Fruit fly (Drosophila melanogaster) whole organism, pupa: ENCODE results near the gene Vha13.

ENCODE experiments used
- CG10348 ChIP-seq: fragments of 200-800 bp; sonication (Bioruptor generic); IDR thresholded peaks from 2 replicates; pipeline ENCODE4 v1.3.6; 2022; ENCODE audit warnings: missing biosample characterization, missing genetic modification characterization
- CG12605 ChIP-seq: fragments of 200-800 bp; sonication (Bioruptor generic); IDR thresholded peaks from 2 replicates; pipeline ENCODE4 v1.3.6; 2022; ENCODE audit warnings: missing biosample characterization, missing genetic modification characterization
- CG13204 ChIP-seq: fragments of 200-800 bp; sonication (Bioruptor generic); optimal IDR thresholded peaks from 2 replicates; lab custom pipeline; 2018; ENCODE audit warnings: missing biosample characterization, mild to moderate bottlenecking, missing genetic modification characterization, moderate library complexity
- CG14655 ChIP-seq: fragments of 200-800 bp; sonication (Bioruptor generic); optimal IDR thresholded peaks from 3 replicates; lab custom pipeline; 2017; ENCODE audit warnings: mild to moderate bottlenecking, missing biosample characterization, missing genetic modification reagents, missing genetic modification characterization
- CG15710 ChIP-seq: fragments of 200-800 bp; sonication (Bioruptor generic); optimal IDR thresholded peaks from 2 replicates; lab custom pipeline; 2018; ENCODE audit warnings: missing biosample characterization, mild to moderate bottlenecking, missing genetic modification characterization, moderate library complexity
- CG17806 ChIP-seq: fragments of 200-800 bp; sonication (Bioruptor generic); optimal IDR thresholded peaks from 2 replicates; lab custom pipeline; 2018; ENCODE audit warnings: missing biosample characterization, mild to moderate bottlenecking, missing genetic modification characterization, moderate library complexity
- CG32121 ChIP-seq: fragments of 200-800 bp; sonication (Bioruptor generic); IDR thresholded peaks from 2 replicates; pipeline ENCODE4 v1.3.6; 2022; ENCODE audit warnings: missing biosample characterization, missing genetic modification characterization
- CG34367 ChIP-seq: fragments of 200-800 bp; sonication (Bioruptor generic); optimal IDR thresholded peaks from 2 replicates; lab custom pipeline; 2018; ENCODE audit warnings: missing biosample characterization, mild to moderate bottlenecking, missing genetic modification characterization
- CG4496 ChIP-seq: fragments of 200-800 bp; sonication (Bioruptor generic); IDR thresholded peaks from 3 replicates; pipeline ENCODE4 v1.3.6; 2022; ENCODE audit warnings: missing biosample characterization, missing genetic modification characterization
- CG8159 ChIP-seq: fragments of 200-800 bp; sonication (Bioruptor generic); optimal IDR thresholded peaks from 3 replicates; lab custom pipeline; 2018; ENCODE audit warnings: missing biosample characterization, mild to moderate bottlenecking, missing genetic modification characterization, moderate library complexity
- CG8301 ChIP-seq: fragments of 200-800 bp; sonication (Bioruptor generic); optimal IDR thresholded peaks from 2 replicates; lab custom pipeline; 2018; ENCODE audit warnings: missing biosample characterization, mild to moderate bottlenecking, missing genetic modification characterization
- CG9948 ChIP-seq: fragments of 200-800 bp; sonication (Bioruptor generic); optimal IDR thresholded peaks from 2 replicates; lab custom pipeline; 2018; ENCODE audit warnings: missing biosample characterization, mild to moderate bottlenecking, missing genetic modification characterization, moderate library complexity
- D1 ChIP-seq: fragments of 200-800 bp; sonication (Bioruptor generic); optimal IDR thresholded peaks from 2 replicates; lab custom pipeline; 2018; ENCODE audit warnings: missing biosample characterization, mild to moderate bottlenecking, missing genetic modification characterization, moderate library complexity
- EcR ChIP-seq: fragments of 200-800 bp; sonication (Bioruptor generic); optimal IDR thresholded peaks from 3 replicates; lab custom pipeline; 2019; ENCODE audit warnings: missing biosample characterization, missing genetic modification characterization, mild to moderate bottlenecking, moderate library complexity, missing genetic modification reagents
- Ets98B ChIP-seq: fragments of 200-800 bp; sonication (Bioruptor generic); IDR thresholded peaks from 2 replicates; pipeline ENCODE4 v1.3.6; 2022; ENCODE audit warnings: missing biosample characterization, missing genetic modification characterization
- Pif1A ChIP-seq: fragments of 200-800 bp; sonication (Bioruptor generic); optimal IDR thresholded peaks from 3 replicates; lab custom pipeline; 2016; ENCODE audit warnings: missing biosample characterization, missing genetic modification characterization
- Pif1B ChIP-seq: fragments of 200-800 bp; sonication (Bioruptor generic); optimal IDR thresholded peaks from 3 replicates; lab custom pipeline; 2016; ENCODE audit warnings: missing biosample characterization, missing genetic modification characterization
- Snoo ChIP-seq: fragments of 200-800 bp; sonication (Bioruptor generic); optimal IDR thresholded peaks from 3 replicates; lab custom pipeline; 2017; ENCODE audit warnings: missing biosample characterization, mild to moderate bottlenecking, missing genetic modification characterization, inconsistent platforms
- fd96Ca ChIP-seq: fragments of 200-800 bp; sonication (Bioruptor generic); IDR thresholded peaks from 3 replicates; pipeline ENCODE4 v1.3.6; 2022; ENCODE audit warnings: missing biosample characterization, missing genetic modification characterization
- gl ChIP-seq: fragments of 200-800 bp; sonication (Bioruptor generic); optimal IDR thresholded peaks from 2 replicates; lab custom pipeline; 2018; ENCODE audit warnings: missing biosample characterization, mild to moderate bottlenecking, missing genetic modification characterization
- rn ChIP-seq: fragments of 200-800 bp; sonication (Bioruptor generic); IDR thresholded peaks from 2 replicates; pipeline ENCODE4 v1.3.6; 2022; ENCODE audit warnings: missing biosample characterization, missing genetic modification characterization

The Vha13 gene

dm6 chr3R:19671223-19671991, 27.2 kb upstream of the Vha13 start, which contains the start of gene Naam:
Naam (plus strand) TSS chr3R:19671450.
- TF ChIP-seq CG14655 (GFP tag; lab: Kevin White, UChicago) (peak; percentile 62), CG32121 (peak; percentile 78), CG4496 (GFP tag; lab: Robert Waterston, UW) (peak; percentile 90), fd96Ca (GFP tag; lab: Robert Waterston, UW) (peak; percentile 83), Snoo (peak; percentile 68), Pif1A (GFP tag; lab: Kevin White, UChicago) (peak; percentile 73), rn (GFP tag; lab: Robert Waterston, UW) (peak; percentile 41; the same call in 1 of the 2 replicates), gl (tag; lab: Kevin White, UChicago) (peak; percentile 19), Ets98B (peak; percentile 90), D1 (tag; lab: Kevin White, UChicago) (no peak), CG17806 (peak; percentile 62), CG12605 (GFP tag; lab: Robert Waterston, UW) (peak; percentile 51), CG34367 (tag; lab: Kevin White, UChicago) (peak; percentile 29), CG10348 (GFP tag; lab: Robert Waterston, UW) (no peak), CG15710 (tag; lab: Kevin White, UChicago) (no peak), CG9948 (tag; lab: Kevin White, UChicago) (peak; percentile 57), CG8159 (tag; lab: Kevin White, UChicago) (peak; percentile 60), Pif1B (peak; percentile 74), CG8301 (tag; lab: Kevin White, UChicago) (peak; percentile 68), EcR (no peak), CG13204 (no peak)

dm6 chr3R:19664713-19665112, 20.5 kb upstream of the Vha13 start, which contains the start of gene CG7432:
CG7432 (plus strand) TSS chr3R:19665007.
- TF ChIP-seq EcR (no peak), Pif1A (GFP tag; lab: Kevin White, UChicago) (no peak), CG17806 (no peak), CG12605 (GFP tag; lab: Robert Waterston, UW) (no peak), Snoo (no peak), CG10348 (GFP tag; lab: Robert Waterston, UW) (no peak), CG8301 (tag; lab: Kevin White, UChicago) (no peak), CG4496 (GFP tag; lab: Robert Waterston, UW) (no peak), rn (GFP tag; lab: Robert Waterston, UW) (no peak), CG9948 (tag; lab: Kevin White, UChicago) (no peak), CG32121 (no peak)

dm6 chr3R:19659448-19659847, 15.3 kb upstream of the Vha13 start, which contains the start of gene ort:
ort (plus strand) TSS chr3R:19659748.
- TF ChIP-seq gl (tag; lab: Kevin White, UChicago) = no peak
- no peak for TF ChIP-seq Pif1A (GFP tag; lab: Kevin White, UChicago)
- no peak for TF ChIP-seq Ets98B
- TF ChIP-seq CG34367 (tag; lab: Kevin White, UChicago) = no peak
- no peak for TF ChIP-seq CG13204
- no peak for TF ChIP-seq Snoo
- no peak for TF ChIP-seq CG8301 (tag; lab: Kevin White, UChicago)
- no peak for TF ChIP-seq CG32121
- TF ChIP-seq CG10348 (GFP tag; lab: Robert Waterston, UW) = no peak
- TF ChIP-seq CG9948 (tag; lab: Kevin White, UChicago) = no peak
- no peak for TF ChIP-seq CG15710 (tag; lab: Kevin White, UChicago)
- no peak for TF ChIP-seq CG12605 (GFP tag; lab: Robert Waterston, UW)
- TF ChIP-seq CG8159 (tag; lab: Kevin White, UChicago) = no peak
- TF ChIP-seq CG14655 (GFP tag; lab: Kevin White, UChicago) = no peak
- TF ChIP-seq Pif1B = no peak
- no peak for TF ChIP-seq EcR
- TF ChIP-seq rn (GFP tag; lab: Robert Waterston, UW) = no peak
- no peak for TF ChIP-seq fd96Ca (GFP tag; lab: Robert Waterston, UW)

dm6 chr3R:19657766-19658165, 13.6 kb upstream of the Vha13 start, which contains the start of gene CG6184:
CG6184 (minus strand) TSS chr3R:19657866.
- TF ChIP-seq CG8159 (tag; lab: Kevin White, UChicago) = no peak
- TF ChIP-seq Pif1B = no peak
- no peak for TF ChIP-seq CG34367 (tag; lab: Kevin White, UChicago)
- TF ChIP-seq gl (tag; lab: Kevin White, UChicago) = no peak
- TF ChIP-seq Snoo = no peak
- TF ChIP-seq CG32121 = no peak
- TF ChIP-seq CG14655 (GFP tag; lab: Kevin White, UChicago) = no peak
- TF ChIP-seq, all 21 proteins: peak for 0

- no peak for TF ChIP-seq CG13204
- TF ChIP-seq Pif1B = no peak
- no peak for TF ChIP-seq Ets98B
- no peak for TF ChIP-seq CG9948 (tag; lab: Kevin White, UChicago)
- TF ChIP-seq CG12605 (GFP tag; lab: Robert Waterston, UW) = no peak
- no peak for TF ChIP-seq Snoo
- no peak for TF ChIP-seq gl (tag; lab: Kevin White, UChicago)
- no peak for TF ChIP-seq CG8301 (tag; lab: Kevin White, UChicago)
- TF ChIP-seq Pif1A (GFP tag; lab: Kevin White, UChicago) = no peak
- no peak for TF ChIP-seq EcR
- TF ChIP-seq, all 21 proteins: peak for 0
Measured at dm6 chr3R:19657235-19657634, 13.0 kb upstream of the Vha13 start.

dm6 chr3R:19656455-19656854, 12.3 kb upstream of the Vha13 start:
- TF ChIP-seq CG34367 (tag; lab: Kevin White, UChicago) (no peak), Ets98B (no peak), CG12605 (GFP tag; lab: Robert Waterston, UW) (peak; percentile 89), EcR (peak; percentile 82), CG10348 (GFP tag; lab: Robert Waterston, UW) (no peak), D1 (tag; lab: Kevin White, UChicago) (no peak)
